Worm (Caenorhabditis elegans): Measurements from ENCODE around the gene rabs-5.

ce11 chrIV:8157161-8157560 is 49.8 kb upstream of the rabs-5 start, which contains the start of gene B0218.5:
- TF ChIP-seq hmg-4 (GFP tag; optimal IDR thresholded peaks at IDR 0.05), result no peak
- no peak for TF ChIP-seq F13C5.2 (tag; optimal IDR thresholded peaks at IDR 0.05)
- no peak for TF ChIP-seq tra-4 (tag; optimal IDR thresholded peaks at IDR 0.05)
- TF ChIP-seq tbx-11 (GFP tag; IDR thresholded peaks at IDR 0.05), result no peak
- TF ChIP-seq sea-1 (GFP tag; conservative IDR thresholded peaks at IDR 0.05), result no peak
- no peak for TF ChIP-seq ama-1 (optimal IDR thresholded peaks at IDR 0.05)
- no peak for TF ChIP-seq scrt-1 (GFP tag; IDR thresholded peaks at IDR 0.05)

All from whole organism, early embryonic.